Fruit fly (Drosophila melanogaster): ENCODE measurements around the gene CG2116.

Gene CG2116

dm6 chrX:8092075-8092682, 37.4 kb upstream of the CG2116 start:
- peak; percentile 29 for TF ChIP-seq dsf (GFP tag; optimal IDR thresholded peaks at IDR 0.05; ENCODE audit: borderline replicate concordance)
- no peak for TF ChIP-seq jim (GFP tag; optimal IDR thresholded peaks at IDR 0.05)
- TF ChIP-seq CG9705 (GFP tag; optimal IDR thresholded peaks at IDR 0.05) = peak; percentile 95
- no peak for TF ChIP-seq pan (optimal IDR thresholded peaks at IDR 0.05)
- TF ChIP-seq tai (GFP tag; optimal IDR thresholded peaks at IDR 0.05) = peak; percentile 80
- TF ChIP-seq HLH106 (tag; optimal IDR thresholded peaks at IDR 0.05) = peak; percentile 97
- peak; percentile 95 for TF ChIP-seq dmrt93B (GFP tag; optimal IDR thresholded peaks at IDR 0.05)
- peak; percentile 91 for TF ChIP-seq rgr (GFP tag; optimal IDR thresholded peaks at IDR 0.05)
- no peak for TF ChIP-seq Mio (GFP tag; optimal IDR thresholded peaks at IDR 0.05)
- TF ChIP-seq sage (GFP tag; optimal IDR thresholded peaks at IDR 0.05) = peak; percentile 89
- peak; percentile 53 for TF ChIP-seq CG32264 (GFP tag; optimal IDR thresholded peaks at IDR 0.05)
- peak; percentile 93 for TF ChIP-seq h (GFP tag; optimal IDR thresholded peaks at IDR 0.05)
- no peak for TF ChIP-seq Myc (optimal IDR thresholded peaks at IDR 0.05)
- no peak for TF ChIP-seq Abd-B (GFP tag; optimal IDR thresholded peaks at IDR 0.05)
- peak; percentile 86 for TF ChIP-seq ey (GFP tag; optimal IDR thresholded peaks at IDR 0.05)
- TF ChIP-seq woc (GFP tag; optimal IDR thresholded peaks at IDR 0.05) = peak; percentile 86
- TF ChIP-seq Vsx2 (GFP tag; optimal IDR thresholded peaks at IDR 0.05; ENCODE audit: partially characterized antibody) = no peak
- TF ChIP-seq Dfd (GFP tag; optimal IDR thresholded peaks at IDR 0.05) = peak; percentile 76
- TF ChIP-seq Rel (GFP tag; optimal IDR thresholded peaks at IDR 0.05) = no peak
- peak; percentile 80 for TF ChIP-seq Rel (tag; optimal IDR thresholded peaks at IDR 0.05)
- TF ChIP-seq lola (GFP tag; optimal IDR thresholded peaks at IDR 0.05) = no peak
- no peak for TF ChIP-seq usp (GFP tag; optimal IDR thresholded peaks at IDR 0.05)
- TF ChIP-seq psq (GFP tag; optimal IDR thresholded peaks at IDR 0.05) = peak; percentile 92
- peak; percentile 86 for TF ChIP-seq sv (GFP tag; optimal IDR thresholded peaks at IDR 0.05)
- TF ChIP-seq Sp1 (GFP tag; optimal IDR thresholded peaks at IDR 0.05) = peak; percentile 97
- peak; percentile 92 for TF ChIP-seq OdsH (GFP tag; optimal IDR thresholded peaks at IDR 0.05)
- TF ChIP-seq N (GFP tag; optimal IDR thresholded peaks at IDR 0.05) = no peak
- TF ChIP-seq Hnf4 (GFP tag; optimal IDR thresholded peaks at IDR 0.05) = peak; percentile 80
- TF ChIP-seq dl (GFP tag; optimal IDR thresholded peaks at IDR 0.05; ENCODE audit: insufficient read depth in 1 of 2, partially characterized antibody in 2 of 2) = peak; percentile 68 to 81
- TF ChIP-seq Jra (GFP tag; optimal IDR thresholded peaks at IDR 0.05) = peak; percentile 36
- peak; percentile 9 for TF ChIP-seq GATAd (GFP tag; optimal IDR thresholded peaks at IDR 0.05)
- TF ChIP-seq Hr83 (GFP tag; optimal IDR thresholded peaks at IDR 0.05; ENCODE audit: poor library complexity, severe bottlenecking) = no peak
- no peak for TF ChIP-seq CrebA (GFP tag; optimal IDR thresholded peaks at IDR 0.05; ENCODE audit: borderline replicate concordance)
- no peak for TF ChIP-seq Hr78 (GFP tag; optimal IDR thresholded peaks at IDR 0.05)
- TF ChIP-seq foxo (GFP tag; optimal IDR thresholded peaks at IDR 0.05) = peak in 1 of 2 experiments; percentile 94
- peak; percentile 89 for TF ChIP-seq fru (GFP tag; optimal IDR thresholded peaks at IDR 0.05)
- peak; percentile 89 for TF ChIP-seq br (GFP tag; optimal IDR thresholded peaks at IDR 0.05)
- TF ChIP-seq Dif (GFP tag; optimal IDR thresholded peaks at IDR 0.05; ENCODE audit: partially characterized antibody) = peak; percentile 90
- peak; percentile 81 for TF ChIP-seq brk (GFP tag; optimal IDR thresholded peaks at IDR 0.05)

dm6 chrX:8092893-8093721, 36.5 kb upstream of the CG2116 start:
- TF ChIP-seq tai (GFP tag; optimal IDR thresholded peaks at IDR 0.05) (peak; percentile 20), Vsx2 (GFP tag; optimal IDR thresholded peaks at IDR 0.05; ENCODE audit: partially characterized antibody) (no peak), Rel (GFP tag; optimal IDR thresholded peaks at IDR 0.05) (no peak), Rel (tag; optimal IDR thresholded peaks at IDR 0.05) (peak; percentile 89)
